Worm (Caenorhabditis elegans) whole organism, L1 larva: ENCODE measurements around the gene C41C4.9.

ENCODE experiments used
- efl-1 ChIP-seq, 4 experiments: fragments of 150-350 bp; optimal IDR thresholded peaks in 3 of 4; peaks in 1 of 4; 1 replicate in 1 of 4; 2 replicates in 3 of 4; lab custom pipeline; 2014; ENCODE audit warnings: missing biosample characterization in 2 of 4, missing genetic modification characterization in 2 of 4, missing genetic modification reagents in 2 of 4
- snpc-4 ChIP-seq: fragments of 150-350 bp; optimal IDR thresholded peaks from 2 replicates; lab custom pipeline; 2014; ENCODE audit warnings: missing biosample characterization, missing genetic modification characterization

ce11 chrII:8131413-8131966 is 24.0 kb downstream of the C41C4.9 start:
- TF ChIP-seq snpc-4 (tag; lab: Kevin White, UChicago) (no peak), efl-1 (optimal IDR thresholded peaks at IDR 0.05; lab: Kevin White, UChicago) (peak; percentile 19 to 20), efl-1 (GFP tag; optimal IDR thresholded peaks at IDR 0.05 in 1 of 2; lab: Kevin White, UChicago) (peak in 1 of 2 experiments; percentile 61)
